Fruit fly (Drosophila melanogaster): ENCODE results near the gene CG14933.

Gene CG14933

DNA sequence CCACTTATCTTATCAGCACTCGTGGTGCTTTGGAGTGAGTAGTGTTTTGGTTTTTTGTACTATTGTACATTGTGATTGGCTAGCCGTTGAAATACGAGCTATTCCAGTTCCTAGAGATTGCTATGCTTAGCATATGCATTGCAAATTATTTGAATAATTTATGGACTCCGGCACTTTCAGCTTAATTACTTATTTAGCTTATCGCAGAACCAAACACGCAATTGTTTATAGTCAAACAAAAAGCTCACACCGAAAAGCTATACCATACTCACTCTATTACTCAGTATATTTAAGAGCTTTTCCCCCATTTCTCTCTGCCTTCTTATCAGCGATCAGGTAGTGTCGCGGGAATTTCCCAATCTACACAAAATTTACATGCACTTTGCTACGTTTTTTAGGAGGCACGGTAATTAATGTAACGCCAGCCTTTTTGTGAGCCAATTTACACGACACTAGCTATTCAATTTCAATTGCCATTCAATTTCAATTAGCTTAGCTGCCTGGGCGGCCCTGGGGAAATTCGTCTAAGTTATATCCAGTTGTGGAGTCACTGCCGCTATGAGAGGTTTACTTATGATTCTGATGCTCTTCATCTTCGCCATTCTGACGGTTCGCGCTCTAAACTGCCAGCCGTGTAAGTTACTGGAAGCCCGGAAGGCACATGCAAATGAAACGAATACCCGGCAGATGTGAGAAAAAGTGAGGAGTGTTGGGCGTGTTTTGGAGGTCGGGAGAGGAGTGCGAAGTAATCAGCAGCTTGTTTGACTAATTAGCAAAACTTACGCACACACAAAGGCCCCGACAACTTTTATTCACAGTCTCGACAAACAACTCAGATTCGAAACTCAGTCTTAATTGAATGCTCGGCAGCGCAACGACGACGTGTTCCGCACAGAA is at the start of gene CG14933, which contains the start of the genes CG44008, CG46426 and CG42486:
Gene CG14933 (plus strand): TSS at position 538 of the 897 bp plus-strand sequence.
Gene CG44008 (minus strand): TSS at position 155 of the 897 bp plus-strand sequence.
Gene CG46426 (plus strand): TSS at position 538 of the 897 bp plus-strand sequence.
Gene CG42486 (plus strand): TSS at position 847 of the 897 bp plus-strand sequence.
- no peak for TF ChIP-seq CG6163 (GFP tag; IDR thresholded peaks at IDR 0.05)
- peak; percentile 60 for TF ChIP-seq fkh (GFP tag; optimal IDR thresholded peaks at IDR 0.05)
- peak; percentile 17 for TF ChIP-seq vri (GFP tag; optimal IDR thresholded peaks at IDR 0.05)

DNA sequence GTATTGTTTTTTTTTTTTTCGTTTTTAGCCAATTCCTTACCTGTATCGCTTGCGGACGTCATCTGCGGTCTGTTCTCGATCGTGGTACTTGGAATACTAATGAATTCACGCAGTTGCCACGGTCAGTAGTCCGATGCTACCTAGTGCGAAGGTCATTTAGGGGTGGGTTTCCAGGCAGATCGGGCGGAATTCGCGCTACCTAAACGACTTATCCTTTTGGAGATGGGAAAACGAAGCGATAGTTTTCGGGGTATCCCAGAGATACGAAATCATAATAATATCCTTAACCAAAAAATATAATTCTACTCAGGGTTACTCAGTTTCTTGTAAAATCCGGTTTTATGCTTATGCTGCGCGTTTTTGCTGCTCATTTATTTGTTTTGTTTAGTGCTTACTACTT is 48.6 kb upstream of the CG14933 start, which contains the start of gene CG14937:
Gene CG14937 (minus strand): TSS at position 101 of the 400 bp plus-strand sequence.
- TF ChIP-seq dac (GFP tag; optimal IDR thresholded peaks at IDR 0.05) (no peak), CG3919 (GFP tag; optimal IDR thresholded peaks at IDR 0.05) (no peak), CG1621 (tag; optimal IDR thresholded peaks at IDR 0.05) (no peak), CG15336 (GFP tag; IDR thresholded peaks at IDR 0.05) (no peak), CG8119 (GFP tag; IDR thresholded peaks at IDR 0.05) (no peak), Sox15 (GFP tag; optimal IDR thresholded peaks at IDR 0.05) (no peak), Sox102F (GFP tag; optimal IDR thresholded peaks at IDR 0.05) (no peak), cyc (GFP tag; optimal IDR thresholded peaks at IDR 0.05) (no peak), lz (GFP tag; optimal IDR thresholded peaks at IDR 0.05) (no peak), fd85E (GFP tag; optimal IDR thresholded peaks at IDR 0.05) (no peak), pdm3 (GFP tag; optimal IDR thresholded peaks at IDR 0.05) (no peak), dsx (GFP tag; optimal IDR thresholded peaks at IDR 0.05; ENCODE audit: poor library complexity, severe bottlenecking) (no peak)

DNA sequence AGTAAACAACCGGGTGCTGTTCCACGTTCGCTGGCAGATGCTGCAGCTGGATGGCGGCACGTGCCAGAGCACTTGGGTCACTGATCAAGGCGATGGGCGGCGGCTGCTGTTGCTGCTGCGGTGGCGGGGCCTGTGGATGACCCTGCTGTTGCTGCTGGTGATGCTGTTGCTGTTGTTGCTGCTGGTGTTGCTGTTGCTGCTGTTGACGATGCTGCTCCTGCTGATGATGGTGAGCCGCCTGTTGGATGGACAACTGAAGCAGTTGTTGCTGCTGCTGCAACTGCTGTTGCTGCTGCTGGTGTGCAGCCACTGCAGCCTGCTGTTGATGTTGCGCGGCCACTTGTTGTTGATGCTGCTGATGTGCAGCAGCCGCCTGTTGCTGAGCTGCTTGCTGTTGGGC is 45.5 kb upstream of the CG14933 start:
- TF ChIP-seq pdm3 (GFP tag; optimal IDR thresholded peaks at IDR 0.05): no peak
- no peak for TF ChIP-seq fkh (GFP tag; optimal IDR thresholded peaks at IDR 0.05)
- TF ChIP-seq CG6808 (GFP tag; optimal IDR thresholded peaks at IDR 0.05): no peak
- TF ChIP-seq CG16779 (tag; optimal IDR thresholded peaks at IDR 0.05): no peak
- TF ChIP-seq CG6276 (GFP tag; optimal IDR thresholded peaks at IDR 0.05): no peak
- TF ChIP-seq dsx (GFP tag; optimal IDR thresholded peaks at IDR 0.05; ENCODE audit: poor library complexity, severe bottlenecking): no peak
- TF ChIP-seq Lpt (GFP tag; optimal IDR thresholded peaks at IDR 0.05): no peak
- TF ChIP-seq CG1621 (tag; optimal IDR thresholded peaks at IDR 0.05): no peak
- TF ChIP-seq CG11294 (GFP tag; IDR thresholded peaks at IDR 0.05): no peak
- no peak for TF ChIP-seq CG3919 (GFP tag; optimal IDR thresholded peaks at IDR 0.05)
- TF ChIP-seq CG4318 (GFP tag; optimal IDR thresholded peaks at IDR 0.05): no peak
- TF ChIP-seq Eip78C (GFP tag): no peak
- no peak for TF ChIP-seq Gug (GFP tag; IDR thresholded peaks at IDR 0.05)
- no peak for TF ChIP-seq net (GFP tag; optimal IDR thresholded peaks at IDR 0.05)
- no peak for TF ChIP-seq acj6 (GFP tag; optimal IDR thresholded peaks at IDR 0.05)
- TF ChIP-seq CG3032 (tag; optimal IDR thresholded peaks at IDR 0.05): no peak
- TF ChIP-seq Sox15 (GFP tag; optimal IDR thresholded peaks at IDR 0.05): no peak
- no peak for TF ChIP-seq CG9139 (GFP tag; optimal IDR thresholded peaks at IDR 0.05)
- no peak for TF ChIP-seq CG7368 (GFP tag; optimal IDR thresholded peaks at IDR 0.05)

DNA sequence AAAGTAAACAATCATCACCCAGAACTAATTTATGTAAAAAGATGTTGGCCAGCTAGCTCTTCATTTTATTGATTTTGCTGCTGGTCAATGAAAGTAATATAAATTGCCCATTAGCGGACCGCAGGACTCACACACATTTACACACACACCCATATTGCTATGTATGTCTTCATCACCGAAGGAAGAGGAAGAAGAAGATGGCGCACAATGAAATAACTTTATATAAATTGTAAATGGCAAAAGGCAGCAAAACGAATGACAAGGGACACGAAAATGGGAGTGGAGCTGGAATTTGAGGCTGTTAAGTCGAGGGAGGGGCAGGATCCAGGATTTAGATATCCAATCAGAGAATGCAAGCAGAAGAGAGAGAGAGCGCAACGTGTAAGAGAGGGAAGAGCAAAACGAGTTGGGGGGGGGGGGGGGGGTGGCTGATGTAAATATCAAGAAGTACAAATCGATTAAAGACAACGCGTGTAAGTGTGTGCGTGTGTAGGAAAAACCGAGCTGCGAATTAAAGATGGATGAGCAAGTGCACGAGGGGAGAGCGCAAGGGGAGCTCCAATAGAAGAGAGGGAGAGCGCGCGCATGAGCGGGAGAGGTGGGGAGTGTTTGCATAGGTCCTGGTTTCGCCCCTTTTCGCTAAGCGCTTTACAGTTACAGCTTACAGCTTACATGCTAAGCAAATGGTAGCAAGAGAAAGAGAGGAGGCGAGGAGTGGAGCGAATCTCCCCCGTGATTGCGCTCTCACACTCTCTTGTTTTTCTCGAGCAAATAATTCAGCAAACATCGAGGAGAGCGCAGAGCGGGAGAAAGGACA is 38.2 kb upstream of the CG14933 start:
- TF ChIP-seq dsx (GFP tag; optimal IDR thresholded peaks at IDR 0.05; ENCODE audit: poor library complexity, severe bottlenecking) (peak; percentile 32), eg (GFP tag; IDR thresholded peaks at IDR 0.05) (peak; percentile 23; the same call in 1 of the 3 replicates), Sox15 (GFP tag; optimal IDR thresholded peaks at IDR 0.05) (no peak), CG32006 (GFP tag; optimal IDR thresholded peaks at IDR 0.05) (peak; percentile 12), Sox14 (GFP tag; optimal IDR thresholded peaks at IDR 0.05) (peak; percentile 15), CG3919 (GFP tag; optimal IDR thresholded peaks at IDR 0.05) (peak; percentile 24), CG16779 (tag; optimal IDR thresholded peaks at IDR 0.05) (no peak), ss (GFP tag; optimal IDR thresholded peaks at IDR 0.05) (peak; percentile 30 to 75), CG15336 (GFP tag; IDR thresholded peaks at IDR 0.05) (0 out of 2 replicates have a peak, but pooled peaks have one; percentile 15), CG9139 (GFP tag; optimal IDR thresholded peaks at IDR 0.05) (peak; percentile 6), Lpt (GFP tag; optimal IDR thresholded peaks at IDR 0.05) (peak; percentile 26), Ets96B (tag; optimal IDR thresholded peaks at IDR 0.05) (no peak), vri (GFP tag; optimal IDR thresholded peaks at IDR 0.05) (no peak), Eip78C (GFP tag) (peak; percentile 73)
